Worm (Caenorhabditis elegans): ENCODE measurements around the gene ZC455.1.

The ZC455.1 gene

DNA sequence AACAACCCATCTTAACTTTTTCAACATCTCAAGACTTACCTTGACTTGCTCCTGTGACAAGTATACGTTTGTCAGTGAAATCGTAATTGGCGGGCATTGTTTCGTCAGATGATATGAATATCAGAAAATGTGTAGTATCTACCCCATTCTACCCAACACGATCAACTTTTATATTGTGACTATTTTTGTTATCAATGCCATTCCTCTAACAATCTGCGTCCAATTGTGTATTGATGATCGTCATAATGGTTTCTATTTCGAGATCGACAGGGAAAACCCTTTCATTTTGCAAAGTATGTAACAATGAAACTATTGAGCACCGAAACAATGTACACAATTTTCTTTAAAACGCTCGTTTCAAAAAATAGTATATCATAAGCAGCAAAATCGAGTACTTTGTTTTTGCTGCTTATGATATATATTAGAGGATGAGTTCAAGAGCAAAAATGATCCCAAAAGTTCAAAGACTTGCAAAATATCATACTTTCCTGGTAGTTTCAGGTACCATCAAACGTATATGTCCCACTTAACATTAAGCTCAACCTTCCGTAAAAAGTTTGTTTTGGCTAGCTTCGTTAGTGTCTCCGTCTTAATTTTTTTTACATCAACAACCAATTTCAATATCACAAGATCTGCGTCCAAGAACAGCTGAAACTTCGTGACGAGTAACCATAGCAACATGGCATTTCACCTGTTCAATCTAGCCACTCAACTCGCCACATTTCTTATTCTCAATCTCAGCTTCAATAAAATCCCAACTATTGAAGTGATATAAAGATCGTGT, 39.7 kb upstream of the ZC455.1 start, which contains the start of the genes dhs-21 and xbx-9:
TSS of gene dhs-21 (minus strand) at position 181 of the 784 bp plus-strand sequence.
TSS of gene xbx-9 (plus strand) at position 734 of the 784 bp plus-strand sequence.
- TF ChIP-seq madf-6 (GFP tag; IDR thresholded peaks at IDR 0.05) (no peak), nhr-80 (tag; optimal IDR thresholded peaks at IDR 0.05) (peak; percentile 70)

DNA sequence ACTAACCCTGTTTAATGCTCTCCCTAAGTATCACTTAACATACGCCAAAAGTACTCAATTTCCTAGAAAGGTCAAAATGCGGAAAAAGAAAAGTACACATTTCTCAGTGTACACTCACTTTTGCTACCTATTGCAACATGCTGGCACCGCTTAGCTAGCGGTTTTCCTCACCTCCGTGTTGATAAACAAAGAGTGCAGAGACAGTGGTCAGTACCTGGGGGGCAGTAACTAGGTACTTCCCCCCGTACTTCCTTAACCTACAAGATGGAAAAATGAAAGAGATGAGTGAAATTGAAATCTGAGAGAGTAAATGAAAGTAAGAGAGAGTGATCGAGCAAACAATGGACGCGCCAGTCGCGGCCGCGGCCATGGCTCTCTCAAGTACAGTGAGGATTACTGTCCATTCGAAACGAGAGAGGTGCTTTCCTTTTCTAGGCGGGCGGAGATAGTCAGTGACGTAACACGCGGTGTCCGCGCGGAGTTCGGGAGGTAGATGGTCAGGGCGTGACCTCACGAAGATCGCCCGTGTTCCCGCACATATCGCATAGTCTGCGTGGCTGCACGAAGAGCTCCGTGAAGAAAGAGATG, 37.1 kb upstream of the ZC455.1 start, which contains the start of gene cky-1:
TSS of gene cky-1 (plus strand) at position 538 of the 588 bp plus-strand sequence.
- TF ChIP-seq attf-3 (GFP tag; conservative IDR thresholded peaks at IDR 0.05) = no peak
- no peak for TF ChIP-seq Y79H2A.3 (GFP tag; conservative IDR thresholded peaks at IDR 0.05)
- no peak for TF ChIP-seq lin-40 (tag; optimal IDR thresholded peaks at IDR 0.05)
- no peak for TF ChIP-seq K11D2.4 (GFP tag; IDR thresholded peaks at IDR 0.05)
- no peak for TF ChIP-seq C17E4.6 (GFP tag; IDR thresholded peaks at IDR 0.05)
- TF ChIP-seq ztf-3 (GFP tag; optimal IDR thresholded peaks at IDR 0.05) = no peak

DNA sequence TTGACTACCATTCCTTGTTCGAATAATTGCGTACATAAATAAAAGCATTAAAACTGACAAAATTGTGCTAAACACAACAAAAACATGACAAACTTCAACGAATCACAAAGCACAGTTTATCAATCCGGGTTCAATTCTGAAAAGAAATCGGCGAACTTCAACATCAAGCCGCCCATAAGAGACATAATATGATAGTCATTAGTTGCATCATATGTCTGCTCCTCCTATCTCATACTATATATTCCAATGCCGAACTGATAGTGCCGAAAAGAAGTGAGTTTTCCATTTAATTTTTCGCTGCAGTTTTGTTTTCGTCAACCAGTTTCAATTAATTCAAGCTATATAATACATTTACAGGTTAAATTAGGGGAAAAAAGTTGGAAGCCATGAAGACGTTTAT, 31.6 kb upstream of the ZC455.1 start, which contains the start of gene hrg-7:
TSS of gene hrg-7 (plus strand) at position 358 of the 400 bp plus-strand sequence.
- TF ChIP-seq nhr-80 (tag; optimal IDR thresholded peaks at IDR 0.05) (peak; percentile 94), sdz-38 (tag; optimal IDR thresholded peaks at IDR 0.05) (no peak)

DNA sequence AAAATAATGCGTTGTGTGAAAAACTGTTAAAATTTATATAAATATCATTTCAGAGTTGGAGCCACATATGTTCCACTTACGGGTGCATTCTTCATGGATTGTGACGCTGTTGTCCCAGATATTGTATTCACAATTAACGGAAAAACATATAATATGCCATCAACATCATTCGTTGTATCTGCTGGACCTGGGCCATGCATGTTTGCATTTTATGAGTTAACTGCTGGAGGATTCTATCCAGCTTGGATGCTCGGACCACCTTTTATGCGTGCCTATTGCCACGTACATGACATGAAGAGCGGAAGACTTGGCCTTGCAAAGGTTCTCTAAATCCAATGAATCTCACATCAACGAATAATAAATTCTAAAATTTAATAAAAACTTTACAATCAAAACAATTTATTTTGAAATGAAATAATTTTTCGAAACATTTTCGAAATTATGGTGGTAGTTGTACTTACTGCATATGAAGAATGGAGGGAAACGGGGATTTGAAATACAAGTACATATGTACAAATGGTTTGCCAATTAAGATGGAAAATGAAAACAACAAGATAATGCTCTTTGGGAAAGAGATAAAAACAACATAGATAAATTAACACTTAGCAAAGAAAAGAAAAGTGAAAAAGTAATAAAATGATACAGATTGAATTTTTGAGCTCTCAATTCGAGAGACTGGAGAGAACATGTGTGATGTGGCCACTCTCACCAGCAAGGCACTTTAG, 29.4 kb upstream of the ZC455.1 start:
- TF ChIP-seq nhr-80 (tag; optimal IDR thresholded peaks at IDR 0.05) (peak; percentile 41), pha-4 (tag; optimal IDR thresholded peaks at IDR 0.05) (no peak), fkh-3 (tag; optimal IDR thresholded peaks at IDR 0.05) (no peak), lin-35 (GFP tag; optimal IDR thresholded peaks at IDR 0.05) (no peak), ceh-40 (GFP tag; IDR thresholded peaks at IDR 0.05) (no peak), bed-1 (GFP tag; IDR thresholded peaks at IDR 0.05) (no peak), sea-2 (GFP tag; IDR thresholded peaks at IDR 0.05) (no peak), efl-1 (GFP tag; optimal IDR thresholded peaks at IDR 0.05) (no peak), nfyb-1 (GFP tag; IDR thresholded peaks at IDR 0.05) (0 out of 2 replicates have a peak, but pooled peaks have one; percentile 17), tbx-9 (tag; optimal IDR thresholded peaks at IDR 0.05; ENCODE audit: borderline replicate concordance) (no peak), F52B5.7 (tag; optimal IDR thresholded peaks at IDR 0.05) (peak; percentile 55), Y56A3A.18 (GFP tag; IDR thresholded peaks at IDR 0.05) (no peak), cebp-2 (GFP tag; IDR thresholded peaks at IDR 0.05) (0 out of 2 replicates have a peak, but pooled peaks have one; percentile 19), F37B4.10 (GFP tag; IDR thresholded peaks at IDR 0.05) (no peak), chd-7 (tag; optimal IDR thresholded peaks at IDR 0.05) (peak; percentile 11), nhr-90 (tag; optimal IDR thresholded peaks at IDR 0.05) (peak; percentile 38), hsf-1 (GFP tag; IDR thresholded peaks at IDR 0.05) (no peak), rcor-1 (GFP tag; IDR thresholded peaks at IDR 0.05) (no peak), madf-8 (GFP tag; conservative IDR thresholded peaks at IDR 0.05) (no peak)

DNA sequence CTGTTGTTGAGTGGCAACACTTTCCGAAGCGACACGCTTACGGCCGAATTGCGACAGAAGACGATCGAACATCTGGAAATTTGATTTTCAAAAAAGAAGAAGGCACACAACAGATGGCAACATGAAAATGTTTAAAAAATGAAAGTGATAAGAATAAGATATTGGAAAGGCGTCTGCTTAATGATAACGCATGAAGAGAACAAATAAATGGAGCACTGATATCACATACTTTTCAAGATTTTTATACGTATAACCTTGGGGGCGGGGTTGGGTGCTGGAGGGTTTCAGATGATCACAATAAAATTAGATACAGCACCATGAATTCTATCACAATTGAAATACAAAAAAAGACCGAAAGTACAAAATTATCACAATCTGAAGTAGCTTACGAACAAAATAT, 28.3 kb upstream of the ZC455.1 start, which contains the start of gene C15C8.7:
TSS of gene C15C8.7 (minus strand) at position 72 of the 400 bp plus-strand sequence.
- TF ChIP-seq nhr-80 (tag; optimal IDR thresholded peaks at IDR 0.05) (peak; percentile 26), mel-28 (tag; optimal IDR thresholded peaks at IDR 0.05; ENCODE audit: borderline replicate concordance) (no peak)

Measured in whole organism, young adult.